Fruit fly (Drosophila melanogaster) whole organism, embryonic: ENCODE measurements around the gene CG18675.

ENCODE experiments used
- Ada2b ChIP-seq: fragments of 200-800 bp; sonication (Bioruptor generic); IDR thresholded peaks from 2 replicates; pipeline ENCODE4 v1.3.6; 2022; ENCODE audit warnings: missing biosample characterization, missing genetic modification characterization
- Atf3 ChIP-seq: fragments of 200-800 bp; sonication (Bioruptor generic); optimal IDR thresholded peaks from 3 replicates; lab custom pipeline; 2016; ENCODE audit warnings: missing biosample characterization, missing genetic modification characterization
- B-H2 ChIP-seq: fragments of 200-800 bp; sonication (Bioruptor generic); optimal IDR thresholded peaks from 2 replicates; lab custom pipeline; 2018; ENCODE audit warnings: missing biosample characterization, mild to moderate bottlenecking, missing genetic modification characterization
- CG10267 ChIP-seq: fragments of 200-800 bp; sonication (Bioruptor generic); optimal IDR thresholded peaks from 2 replicates; lab custom pipeline; 2018; ENCODE audit warnings: missing biosample characterization, mild to moderate bottlenecking, missing genetic modification characterization, moderate library complexity
- CG10543 ChIP-seq: fragments of 200-800 bp; sonication (Bioruptor generic); optimal IDR thresholded peaks from 3 replicates; lab custom pipeline; 2017; ENCODE audit warnings: missing biosample characterization, mild to moderate bottlenecking, missing genetic modification characterization, moderate library complexity
- CG12236 ChIP-seq: fragments of 200-800 bp; sonication (Bioruptor generic); optimal IDR thresholded peaks from 2 replicates; lab custom pipeline; 2016; ENCODE audit warnings: missing biosample characterization, missing genetic modification characterization
- CG13287 ChIP-seq: fragments of 200-800 bp; sonication (Bioruptor generic); IDR thresholded peaks from 2 replicates; pipeline ENCODE4 v1.3.6; 2022; ENCODE audit warnings: missing biosample characterization, missing genetic modification characterization; ENCODE audit not compliant: partially characterized antibody
- CG15696 ChIP-seq: fragments of 200-800 bp; sonication (Bioruptor generic); optimal IDR thresholded peaks from 2 replicates; lab custom pipeline; 2019; ENCODE audit warnings: missing biosample characterization, mild to moderate bottlenecking, missing genetic modification characterization, moderate library complexity
- CG16779 ChIP-seq: fragments of 200-800 bp; sonication (Bioruptor generic); IDR thresholded peaks from 2 replicates; pipeline ENCODE4 v1.3.6; 2022; ENCODE audit warnings: missing biosample characterization, missing genetic modification characterization
- CG18011 ChIP-seq: fragments of 200-800 bp; sonication (Bioruptor generic); optimal IDR thresholded peaks from 2 replicates; lab custom pipeline; 2017; ENCODE audit warnings: missing biosample characterization, missing genetic modification characterization, mild to moderate bottlenecking, moderate library complexity, missing genotype
- CG18262 ChIP-seq: fragments of 200-800 bp; optimal IDR thresholded peaks from 3 replicates; lab custom pipeline; 2019; ENCODE audit warnings: missing biosample characterization, mild to moderate bottlenecking, missing genetic modification characterization, moderate library complexity
- CG2875 ChIP-seq: fragments of 200-800 bp; sonication (Bioruptor generic); optimal IDR thresholded peaks from 2 replicates; lab custom pipeline; 2017; ENCODE audit warnings: missing biosample characterization, mild to moderate bottlenecking, missing genetic modification characterization, missing genetic modification reagents
- CG30020 ChIP-seq: fragments of 200-800 bp; optimal IDR thresholded peaks from 2 replicates; lab custom pipeline; 2019; ENCODE audit warnings: missing biosample characterization, mild to moderate bottlenecking, missing genetic modification characterization, moderate library complexity
- CG33557 ChIP-seq: fragments of 200-800 bp; sonication (Bioruptor generic); optimal IDR thresholded peaks from 2 replicates; lab custom pipeline; 2019; ENCODE audit warnings: missing biosample characterization, mild to moderate bottlenecking, missing genetic modification characterization, moderate library complexity
- CG3726 ChIP-seq: fragments of 200-800 bp; sonication (Bioruptor generic); IDR thresholded peaks from 3 replicates; pipeline ENCODE4, ENCODE4 v1.3.6; 2022; ENCODE audit warnings: missing biosample characterization, missing genetic modification characterization
- CG4707 ChIP-seq: fragments of 200-800 bp; sonication (Bioruptor generic); optimal IDR thresholded peaks from 2 replicates; lab custom pipeline; 2018; ENCODE audit warnings: missing biosample characterization, mild to moderate bottlenecking, missing genetic modification characterization, moderate library complexity
- CG6689 ChIP-seq: fragments of 200-800 bp; sonication (Bioruptor generic); IDR thresholded peaks from 2 replicates; pipeline ENCODE4 v1.3.6; 2022; ENCODE audit warnings: missing biosample characterization, missing genetic modification characterization
- CG8089 ChIP-seq: fragments of 200-800 bp; sonication (Bioruptor generic); optimal IDR thresholded peaks from 3 replicates; lab custom pipeline; 2016; ENCODE audit warnings: missing biosample characterization, missing genetic modification characterization
- CG9609 ChIP-seq: fragments of 200-800 bp; sonication (Bioruptor generic); optimal IDR thresholded peaks from 3 replicates; lab custom pipeline; 2016; ENCODE audit warnings: missing biosample characterization, missing genetic modification characterization
- CG9876 ChIP-seq: fragments of 200-800 bp; sonication (Bioruptor generic); optimal IDR thresholded peaks from 2 replicates; lab custom pipeline; 2016; ENCODE audit warnings: missing biosample characterization, missing genetic modification characterization
- Dfd ChIP-seq, 2 experiments: fragments of >200 bp; optimal IDR thresholded peaks; 2 replicates each; lab custom pipeline; 2017; ENCODE audit warnings: missing biosample characterization in 2 of 2, missing genetic modification characterization in 2 of 2
- E2f1 ChIP-seq: fragments of 200-800 bp; sonication (Bioruptor generic); IDR thresholded peaks from 2 replicates; pipeline ENCODE4 v1.3.6; 2022; ENCODE audit warnings: missing biosample characterization, missing genetic modification characterization
- Fer3 ChIP-seq: fragments of 200-800 bp; sonication (Bioruptor generic); optimal IDR thresholded peaks from 2 replicates; lab custom pipeline; 2018; ENCODE audit warnings: missing biosample characterization, mild to moderate bottlenecking, missing genetic modification characterization, moderate library complexity
- HLHmδ ChIP-seq: fragments of 200-800 bp; sonication (Bioruptor generic); optimal IDR thresholded peaks from 2 replicates; lab custom pipeline; 2018; ENCODE audit warnings: missing biosample characterization, mild to moderate bottlenecking, missing genetic modification characterization, moderate library complexity
- Hr3 ChIP-seq: fragments of 200-800 bp; sonication (Bioruptor generic); optimal IDR thresholded peaks from 3 replicates; lab custom pipeline; 2016; ENCODE audit warnings: missing biosample characterization, missing genetic modification characterization
- Mrtf ChIP-seq: fragments of 200-800 bp; sonication (Bioruptor generic); IDR thresholded peaks from 3 replicates; pipeline ENCODE4 v1.3.6; 2022; ENCODE audit warnings: missing biosample characterization, missing genetic modification characterization
- NFAT ChIP-seq: fragments of 200-800 bp; sonication (Bioruptor generic); IDR thresholded peaks from 2 replicates; pipeline ENCODE4 v1.3.6; 2022; ENCODE audit warnings: missing biosample characterization, missing genetic modification characterization
- Nf-YC ChIP-seq: fragments of 200-800 bp; optimal IDR thresholded peaks from 3 replicates; lab custom pipeline; 2019; ENCODE audit warnings: missing biosample characterization, mild to moderate bottlenecking, missing genetic modification characterization, moderate library complexity
- Ptx1 ChIP-seq: fragments of 200-800 bp; sonication (Bioruptor generic); IDR thresholded peaks from 2 replicates; pipeline ENCODE4 v1.3.6; 2022; ENCODE audit warnings: missing biosample characterization, missing genetic modification characterization
- Rx ChIP-seq: fragments of 200-800 bp; sonication (Bioruptor generic); IDR thresholded peaks from 2 replicates; pipeline ENCODE4 v1.3.6; 2022; ENCODE audit warnings: missing biosample characterization, missing genetic modification characterization
- Sry-β ChIP-seq: fragments of 200-800 bp; sonication (Bioruptor generic); optimal IDR thresholded peaks from 2 replicates; lab custom pipeline; 2018; ENCODE audit warnings: missing biosample characterization, mild to moderate bottlenecking, missing genetic modification characterization, moderate library complexity
- Tbp ChIP-seq: fragments of >200 bp; optimal IDR thresholded peaks from 2 replicates; lab custom pipeline; 2018; ENCODE audit warnings: missing biosample characterization, missing genetic modification characterization
- Xrp1 ChIP-seq: fragments of 200-800 bp; sonication (Bioruptor generic); IDR thresholded peaks from 2 replicates; pipeline ENCODE4 v1.3.6; 2022; ENCODE audit warnings: missing biosample characterization, missing genetic modification characterization
- bbx ChIP-seq: fragments of 200-800 bp; sonication (Bioruptor generic); IDR thresholded peaks from 2 replicates; pipeline ENCODE4 v1.3.6; 2022; ENCODE audit warnings: missing biosample characterization, missing genetic modification characterization; ENCODE audit not compliant: partially characterized antibody
- bowl ChIP-seq: fragments of 200-800 bp; sonication (Bioruptor generic); IDR thresholded peaks from 2 replicates; pipeline ENCODE4 v1.3.6; 2022; ENCODE audit warnings: missing biosample characterization, missing genetic modification characterization
- chn ChIP-seq: fragments of 200-800 bp; sonication (Bioruptor generic); optimal IDR thresholded peaks from 2 replicates; lab custom pipeline; 2016; ENCODE audit warnings: missing biosample characterization, missing genetic modification characterization
- da ChIP-seq: fragments of 200-800 bp; sonication (Bioruptor generic); optimal IDR thresholded peaks from 2 replicates; lab custom pipeline; 2016; ENCODE audit warnings: missing biosample characterization, missing genetic modification characterization
- dan ChIP-seq: fragments of 200-800 bp; sonication (Bioruptor generic); IDR thresholded peaks from 2 replicates; pipeline ENCODE4 v1.3.6; 2022; ENCODE audit warnings: missing biosample characterization, missing genetic modification characterization
- disco-r ChIP-seq: fragments of 200-800 bp; sonication (Bioruptor generic); optimal IDR thresholded peaks from 2 replicates; lab custom pipeline; 2016; ENCODE audit warnings: missing biosample characterization, missing genetic modification characterization
- gcm ChIP-seq: fragments of 200-800 bp; sonication (Bioruptor generic); optimal IDR thresholded peaks from 2 replicates; lab custom pipeline; 2019; ENCODE audit warnings: missing biosample characterization, mild to moderate bottlenecking, missing genetic modification characterization, moderate library complexity
- gcm2 ChIP-seq: fragments of 200-800 bp; sonication (Bioruptor generic); optimal IDR thresholded peaks from 2 replicates; lab custom pipeline; 2016; ENCODE audit warnings: missing biosample characterization, missing genetic modification characterization
- lbe ChIP-seq: fragments of 200-800 bp; sonication (Bioruptor generic); optimal IDR thresholded peaks from 2 replicates; lab custom pipeline; 2016; ENCODE audit warnings: missing biosample characterization, mild to moderate bottlenecking, missing genetic modification characterization
- mld ChIP-seq: fragments of 200-800 bp; sonication (Bioruptor generic); IDR thresholded peaks from 3 replicates; pipeline ENCODE4 v1.3.6; 2022; ENCODE audit warnings: missing biosample characterization, missing genetic modification characterization; ENCODE audit not compliant: partially characterized antibody
- nmo ChIP-seq: fragments of 200-800 bp; sonication (Bioruptor generic); optimal IDR thresholded peaks from 2 replicates; lab custom pipeline; 2018; ENCODE audit warnings: missing biosample characterization, mild to moderate bottlenecking, missing genetic modification characterization, moderate library complexity
- odd ChIP-seq: fragments of 200-800 bp; sonication (Bioruptor generic); optimal IDR thresholded peaks from 2 replicates; lab custom pipeline; 2017; ENCODE audit warnings: missing biosample characterization, mild to moderate bottlenecking, missing genetic modification characterization
- onecut ChIP-seq: fragments of 200-800 bp; sonication (Bioruptor generic); IDR thresholded peaks from 2 replicates; pipeline ENCODE4 v1.3.6; 2022; ENCODE audit warnings: missing biosample characterization, missing genetic modification characterization
- repo ChIP-seq: fragments of 200-800 bp; sonication (Bioruptor generic); optimal IDR thresholded peaks from 2 replicates; lab custom pipeline; 2016; ENCODE audit warnings: missing biosample characterization, missing genetic modification characterization
- ssp ChIP-seq: fragments of 200-800 bp; sonication (Bioruptor generic); IDR thresholded peaks from 2 replicates; pipeline ENCODE4 v1.3.6; 2022; ENCODE audit warnings: missing biosample characterization, missing genetic modification characterization
- tin ChIP-seq: fragments of 200-800 bp; sonication (Bioruptor generic); optimal IDR thresholded peaks from 3 replicates; lab custom pipeline; 2016; ENCODE audit warnings: missing biosample characterization, missing genetic modification characterization
- ttk ChIP-seq: fragments of 200-800 bp; sonication (Bioruptor generic); IDR thresholded peaks from 2 replicates; pipeline ENCODE4 v2.1.2; 2022; ENCODE audit warnings: missing biosample characterization, missing genetic modification characterization
- vnd ChIP-seq: fragments of 200-800 bp; sonication (Bioruptor generic); IDR thresholded peaks from 3 replicates; pipeline ENCODE4 v1.3.6; 2022; ENCODE audit warnings: missing biosample characterization, missing genetic modification characterization; ENCODE audit not compliant: partially characterized antibody
- wdn ChIP-seq: fragments of 200-800 bp; sonication (Bioruptor generic); IDR thresholded peaks from 2 replicates; pipeline ENCODE4 v1.3.6; 2022; ENCODE audit warnings: missing biosample characterization, missing genetic modification characterization

The CG18675 gene

dm6 chr3L:4232227-4232626 is 58.5 kb downstream of the CG18675 start (continued):
- TF ChIP-seq CG10543, result peak; percentile 11
- no peak for TF ChIP-seq tin
- no peak for TF ChIP-seq CG3726
- no peak for TF ChIP-seq E2f1 (GFP tag; lab: Robert Waterston, UW)
- TF ChIP-seq CG9609 (GFP tag; lab: Kevin White, UChicago), result no peak
- no peak for TF ChIP-seq Tbp
- TF ChIP-seq Dfd (GFP tag; optimal IDR thresholded peaks at IDR 0.05; lab: Kevin White, UChicago), result no peak
- TF ChIP-seq Mrtf (GFP tag; lab: Robert Waterston, UW), result no peak
- TF ChIP-seq CG6689 (GFP tag; lab: Robert Waterston, UW), result no peak
- TF ChIP-seq repo, result no peak
- no peak for TF ChIP-seq wdn (GFP tag; lab: Robert Waterston, UW)
- TF ChIP-seq CG9876 (GFP tag; lab: Kevin White, UChicago), result no peak
- TF ChIP-seq CG2875 (GFP tag; lab: Kevin White, UChicago), result no peak
- peak; percentile 3 for TF ChIP-seq Nf-YC (tag; lab: Kevin White, UChicago)
- TF ChIP-seq CG4707 (GFP tag; lab: Kevin White, UChicago), result no peak
- TF ChIP-seq Atf3 (GFP tag; lab: Kevin White, UChicago), result no peak
- 0 out of 2 replicates have a peak, but pooled peaks have one; percentile 23 for TF ChIP-seq bbx
- peak; percentile 42; the same call in 1 of the 2 replicates for TF ChIP-seq Xrp1 (GFP tag; lab: Robert Waterston, UW)
- no peak for TF ChIP-seq CG8089 (GFP tag; lab: Kevin White, UChicago)
- TF ChIP-seq dan (GFP tag; lab: Robert Waterston, UW), result no peak
- no peak for TF ChIP-seq CG16779
- no peak for TF ChIP-seq disco-r (GFP tag; lab: Kevin White, UChicago)
- TF ChIP-seq CG33557 (GFP tag; lab: Kevin White, UChicago), result no peak
- no peak for TF ChIP-seq Hr3 (GFP tag; lab: Kevin White, UChicago)
- no peak for TF ChIP-seq Ada2b (GFP tag; lab: Robert Waterston, UW)
- TF ChIP-seq onecut (GFP tag; lab: Robert Waterston, UW), result no peak
- no peak for TF ChIP-seq nmo (GFP tag; lab: Kevin White, UChicago)
- TF ChIP-seq odd (GFP tag; lab: Kevin White, UChicago), result no peak
- no peak for TF ChIP-seq Rx
- no peak for TF ChIP-seq Sry-β (GFP tag; lab: Kevin White, UChicago)
- no peak for TF ChIP-seq Fer3 (tag; lab: Kevin White, UChicago)
- no peak for TF ChIP-seq CG15696 (tag; lab: Kevin White, UChicago)
- TF ChIP-seq ssp (GFP tag; lab: Robert Waterston, UW), result no peak
- no peak for TF ChIP-seq vnd (GFP tag; lab: Robert Waterston, UW)
- TF ChIP-seq CG10267 (tag; lab: Kevin White, UChicago), result no peak
- peak; percentile 17; the same call in 1 of the 2 replicates for TF ChIP-seq ttk
- no peak for TF ChIP-seq B-H2 (GFP tag; lab: Kevin White, UChicago)
- TF ChIP-seq gcm (GFP tag; lab: Kevin White, UChicago), result peak; percentile 56
- no peak for TF ChIP-seq CG12236
- no peak for TF ChIP-seq lbe (GFP tag; lab: Kevin White, UChicago)
- TF ChIP-seq mld (GFP tag; lab: Robert Waterston, UW), result no peak
- no peak for TF ChIP-seq CG18011 (GFP tag; lab: Kevin White, UChicago)
- TF ChIP-seq CG18262, result no peak
- TF ChIP-seq da (GFP tag; lab: Kevin White, UChicago), result no peak
- no peak for TF ChIP-seq CG13287 (GFP tag; lab: Robert Waterston, UW)
- TF ChIP-seq HLHmδ, result peak; percentile 53
- TF ChIP-seq bowl (GFP tag; lab: Robert Waterston, UW), result no peak
- TF ChIP-seq CG30020 (tag; lab: Kevin White, UChicago), result no peak
- TF ChIP-seq gcm2, result no peak
- no peak for TF ChIP-seq NFAT (GFP tag; lab: Robert Waterston, UW)
- no peak for TF ChIP-seq Ptx1 (GFP tag; lab: Robert Waterston, UW)
- TF ChIP-seq chn (GFP tag; lab: Kevin White, UChicago), result no peak
